Worm (Caenorhabditis elegans) whole organism, L2 larva: ENCODE measurements around the gene acy-3.

ENCODE experiments used
- R02D3.7 ChIP-seq: fragments of 150-350 bp; optimal IDR thresholded peaks from 2 replicates; lab custom pipeline; 2014; ENCODE audit warnings: missing biosample characterization, missing genetic modification characterization
- Y55F3AM.14 ChIP-seq: fragments of 200-800 bp; sonication (Bioruptor generic); optimal IDR thresholded peaks from 2 replicates; lab custom pipeline; 2018; ENCODE audit warnings: mild to moderate bottlenecking, missing genetic modification characterization, missing compliant biosample characterization
- ZK546.5 ChIP-seq: sonication (generic microtip); optimal IDR thresholded peaks from 2 replicates; lab custom pipeline; 2017; ENCODE audit warnings: missing biosample characterization, missing genetic modification characterization
- alr-1 ChIP-seq: fragments of 150-350 bp; optimal IDR thresholded peaks from 2 replicates; lab custom pipeline; 2014; ENCODE audit warnings: missing biosample characterization, missing genetic modification characterization
- ama-1 ChIP-seq: fragments of 150-350 bp; optimal IDR thresholded peaks from 2 replicates; lab custom pipeline; 2018; ENCODE audit warnings: inconsistent platforms
- blmp-1 ChIP-seq: sonication (generic microtip); optimal IDR thresholded peaks from 2 replicates; lab custom pipeline; 2017; ENCODE audit warnings: missing genetic modification characterization, mild to moderate bottlenecking, missing compliant biosample characterization, antibody characterized with exemption, moderate library complexity; ENCODE audit not compliant: insufficient read depth
- ceh-16 ChIP-seq: fragments of 150-350 bp; optimal IDR thresholded peaks from 2 replicates; lab custom pipeline; 2014; ENCODE audit warnings: missing biosample characterization, missing genetic modification characterization
- ceh-82 ChIP-seq: fragments of 150-350 bp; optimal IDR thresholded peaks from 2 replicates; lab custom pipeline; 2014; ENCODE audit warnings: missing biosample characterization, missing genetic modification characterization
- dmd-4 ChIP-seq: sonication (generic microtip); optimal IDR thresholded peaks from 2 replicates; lab custom pipeline; 2017; ENCODE audit warnings: missing biosample characterization, missing genetic modification characterization
- egl-27 ChIP-seq: sonication (generic microtip); optimal IDR thresholded peaks from 3 replicates; lab custom pipeline; 2017; ENCODE audit warnings: missing biosample characterization, missing genetic modification reagents, missing genetic modification characterization
- elt-1 ChIP-seq: fragments of 150-350 bp; optimal IDR thresholded peaks from 2 replicates; lab custom pipeline; 2014; ENCODE audit warnings: missing biosample characterization, missing genetic modification characterization
- elt-3 ChIP-seq: sonication (generic microtip); optimal IDR thresholded peaks from 2 replicates; lab custom pipeline; 2017; ENCODE audit warnings: missing biosample characterization, missing genetic modification characterization
- fos-1 ChIP-seq: fragments of 150-350 bp; optimal IDR thresholded peaks from 2 replicates; lab custom pipeline; 2014; ENCODE audit warnings: missing biosample characterization, missing genetic modification characterization
- gmeb-1 ChIP-seq: fragments of 150-350 bp; optimal IDR thresholded peaks from 2 replicates; lab custom pipeline; 2014; ENCODE audit warnings: missing biosample characterization, missing genetic modification characterization
- lin-11 ChIP-seq: fragments of 150-350 bp; sonication (generic microtip); optimal IDR thresholded peaks from 2 replicates; lab custom pipeline; 2014; ENCODE audit warnings: missing biosample characterization, missing genetic modification characterization, inconsistent platforms, mixed read lengths
- lin-13 ChIP-seq: fragments of 150-350 bp; optimal IDR thresholded peaks from 2 replicates; lab custom pipeline; 2014; ENCODE audit warnings: missing biosample characterization, missing genetic modification reagents, missing genetic modification characterization
- lin-39 ChIP-seq: fragments of 150-350 bp; optimal IDR thresholded peaks from 2 replicates; lab custom pipeline; 2014; ENCODE audit warnings: missing biosample characterization, missing genetic modification reagents, missing genetic modification characterization
- lsy-2 ChIP-seq, 2 experiments: fragments of 150-350 bp in 1 of 2; sonication (generic microtip) in 1 of 2; optimal IDR thresholded peaks; 2 replicates each; lab custom pipeline; 2014 to 2017; ENCODE audit warnings: missing biosample characterization in 2 of 2, missing genetic modification characterization in 2 of 2
- mab-5 ChIP-seq: fragments of 150-350 bp; optimal IDR thresholded peaks from 2 replicates; lab custom pipeline; 2014; ENCODE audit warnings: missing biosample characterization, missing genetic modification characterization
- nhr-12 ChIP-seq: fragments of 150-350 bp; optimal IDR thresholded peaks from 2 replicates; lab custom pipeline; 2014; ENCODE audit warnings: missing biosample characterization, missing genetic modification characterization
- nhr-21 ChIP-seq: fragments of 150-350 bp; optimal IDR thresholded peaks from 2 replicates; lab custom pipeline; 2014; ENCODE audit warnings: missing biosample characterization, missing genetic modification characterization
- nhr-23 ChIP-seq: fragments of 150-350 bp; optimal IDR thresholded peaks from 2 replicates; lab custom pipeline; 2014; ENCODE audit warnings: missing biosample characterization, missing genetic modification reagents, missing genetic modification characterization
- nhr-237 ChIP-seq: fragments of 150-350 bp; optimal IDR thresholded peaks from 2 replicates; lab custom pipeline; 2014; ENCODE audit warnings: missing biosample characterization, missing genetic modification characterization
- nhr-25 ChIP-seq: fragments of 150-350 bp; sonication (generic microtip); optimal IDR thresholded peaks from 3 replicates; lab custom pipeline; 2014; ENCODE audit warnings: missing biosample characterization, missing genetic modification characterization
- nhr-6 ChIP-seq: fragments of 150-350 bp; optimal IDR thresholded peaks from 2 replicates; lab custom pipeline; 2014; ENCODE audit warnings: missing biosample characterization, missing genetic modification characterization
- skn-1 ChIP-seq: sonication (generic microtip); optimal IDR thresholded peaks from 2 replicates; lab custom pipeline; 2017; ENCODE audit warnings: missing biosample characterization, missing genetic modification characterization
- sma-3 ChIP-seq: sonication (generic microtip); optimal IDR thresholded peaks from 2 replicates; lab custom pipeline; 2016; ENCODE audit warnings: missing genetic modification reagents, missing genetic modification characterization, missing compliant biosample characterization
- sma-9 ChIP-seq, 2 experiments: fragments of 150-350 bp in 1 of 2; sonication (generic microtip) in 1 of 2; optimal IDR thresholded peaks; 2 replicates each; lab custom pipeline; 2014 to 2016; ENCODE audit warnings: missing genetic modification characterization in 2 of 2, mild to moderate bottlenecking in 1 of 2, missing biosample characterization in 1 of 2, missing compliant biosample characterization in 1 of 2, missing genetic modification reagents in 1 of 2, moderate library complexity in 1 of 2
- unc-39 ChIP-seq: fragments of 150-350 bp; optimal IDR thresholded peaks from 2 replicates; lab custom pipeline; 2014; ENCODE audit warnings: missing biosample characterization, missing genetic modification characterization
- unc-55 ChIP-seq: fragments of 150-350 bp; sonication (generic microtip); optimal IDR thresholded peaks from 3 replicates; lab custom pipeline; 2014; ENCODE audit warnings: missing biosample characterization, missing genetic modification reagents, missing genetic modification characterization
- unc-62 ChIP-seq: fragments of 150-350 bp; optimal IDR thresholded peaks from 2 replicates; lab custom pipeline; 2014; ENCODE audit warnings: missing biosample characterization, missing genetic modification reagents, missing genetic modification characterization
- zag-1 ChIP-seq: fragments of 150-350 bp; optimal IDR thresholded peaks from 2 replicates; lab custom pipeline; 2014; ENCODE audit warnings: missing biosample characterization, missing genetic modification characterization
- ztf-1 ChIP-seq: fragments of 200-800 bp; sonication (Bioruptor generic); conservative IDR thresholded peaks from 2 replicates; pipeline ENCODE4 v1.3.6; 2022; ENCODE audit warnings: missing genetic modification characterization, missing compliant biosample characterization
- ztf-11 ChIP-seq: sonication (generic microtip); optimal IDR thresholded peaks from 2 replicates; lab custom pipeline; 2017; ENCODE audit warnings: missing biosample characterization, missing genetic modification characterization
- ztf-4 ChIP-seq: fragments of 150-350 bp; optimal IDR thresholded peaks from 2 replicates; lab custom pipeline; 2014; ENCODE audit warnings: missing biosample characterization, missing genetic modification characterization

Gene acy-3

DNA sequence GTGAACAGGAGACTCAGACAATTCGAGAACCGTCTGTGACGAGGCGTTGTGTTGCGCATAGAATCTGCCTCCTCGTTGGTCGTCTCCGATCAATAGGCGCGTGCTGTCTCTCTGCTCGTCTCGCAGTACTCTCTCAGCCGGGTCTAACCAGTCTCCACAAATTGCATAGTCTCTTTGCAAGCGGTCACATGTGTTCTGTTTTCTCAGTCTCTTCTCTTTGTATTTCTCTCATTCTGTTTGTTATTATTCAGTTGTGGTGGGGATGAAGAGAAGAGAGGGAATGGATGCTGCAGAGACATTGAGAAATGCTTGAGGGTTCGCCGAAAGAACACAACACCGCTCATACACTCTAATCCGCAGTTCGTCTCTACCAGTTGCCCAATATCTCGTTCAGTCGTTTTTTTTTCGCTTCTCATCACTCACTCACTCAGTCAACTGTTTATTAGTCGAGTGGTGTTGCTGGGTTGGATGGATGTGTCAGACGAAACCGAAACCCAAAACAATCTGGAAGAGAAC lies 15.2 kb upstream of the acy-3 start (continued):
- peak; percentile 98 for TF ChIP-seq sma-9 (GFP tag; optimal IDR thresholded peaks at IDR 0.05; lab: Kevin White, UChicago)
- TF ChIP-seq sma-9 (tag; optimal IDR thresholded peaks at IDR 0.05; lab: Kevin White, UChicago): peak; percentile 8
- no peak for TF ChIP-seq alr-1 (tag; lab: Kevin White, UChicago)
- peak; percentile 98 for TF ChIP-seq ztf-4 (tag; lab: Kevin White, UChicago)
- peak; percentile 30 for TF ChIP-seq unc-39 (tag; lab: Kevin White, UChicago)
- TF ChIP-seq lin-39 (tag; lab: Kevin White, UChicago): no peak
- TF ChIP-seq ama-1 (lab: Kevin White, UChicago): peak; percentile 85
- TF ChIP-seq egl-27 (tag; lab: Kevin White, UChicago): peak; percentile 98
- TF ChIP-seq lsy-2 (tag; optimal IDR thresholded peaks at IDR 0.05; lab: Kevin White, UChicago): peak; percentile 87 to 96
- TF ChIP-seq zag-1 (tag; lab: Kevin White, UChicago): peak; percentile 96
- TF ChIP-seq nhr-25 (tag; lab: Kevin White, UChicago): peak; percentile 98
- TF ChIP-seq nhr-237 (tag; lab: Kevin White, UChicago): peak; percentile 42
- TF ChIP-seq Y55F3AM.14: peak; percentile 98
- TF ChIP-seq skn-1 (tag; lab: Kevin White, UChicago): peak; percentile 73
- peak; percentile 88 for TF ChIP-seq gmeb-1 (tag; lab: Kevin White, UChicago)
- TF ChIP-seq unc-62 (GFP tag; lab: Kevin White, UChicago): peak; percentile 91
- TF ChIP-seq sma-3 (GFP tag; lab: Kevin White, UChicago): peak; percentile 96
- TF ChIP-seq fos-1 (tag; lab: Kevin White, UChicago): peak; percentile 97
- peak; percentile 91 for TF ChIP-seq lin-13
- peak; percentile 61 for TF ChIP-seq ZK546.5 (tag; lab: Kevin White, UChicago)
- no peak for TF ChIP-seq elt-3
- peak; percentile 89 for TF ChIP-seq ceh-16
- TF ChIP-seq dmd-4 (tag; lab: Kevin White, UChicago): peak; percentile 31
- no peak for TF ChIP-seq nhr-12 (tag; lab: Kevin White, UChicago)
- TF ChIP-seq R02D3.7: no peak
- TF ChIP-seq ceh-82 (tag; lab: Kevin White, UChicago): peak; percentile 51
- TF ChIP-seq lin-11: peak; percentile 91
- peak; percentile 98 for TF ChIP-seq nhr-21 (tag; lab: Kevin White, UChicago)
- TF ChIP-seq unc-55 (GFP tag; lab: Kevin White, UChicago): peak; percentile 98
- peak; percentile 47 for TF ChIP-seq ztf-11 (tag; lab: Kevin White, UChicago)
- TF ChIP-seq, all 48 proteins: peak for 37

ce11 chrIII:3800934-3801252 lies 14.6 kb upstream of the acy-3 start:
- TF ChIP-seq ztf-4 (tag; lab: Kevin White, UChicago) (no peak), ztf-1 (GFP tag; lab: Robert Waterston, UW) (no peak), nhr-6 (tag; lab: Kevin White, UChicago) (no peak), dmd-4 (tag; lab: Kevin White, UChicago) (no peak)

DNA sequence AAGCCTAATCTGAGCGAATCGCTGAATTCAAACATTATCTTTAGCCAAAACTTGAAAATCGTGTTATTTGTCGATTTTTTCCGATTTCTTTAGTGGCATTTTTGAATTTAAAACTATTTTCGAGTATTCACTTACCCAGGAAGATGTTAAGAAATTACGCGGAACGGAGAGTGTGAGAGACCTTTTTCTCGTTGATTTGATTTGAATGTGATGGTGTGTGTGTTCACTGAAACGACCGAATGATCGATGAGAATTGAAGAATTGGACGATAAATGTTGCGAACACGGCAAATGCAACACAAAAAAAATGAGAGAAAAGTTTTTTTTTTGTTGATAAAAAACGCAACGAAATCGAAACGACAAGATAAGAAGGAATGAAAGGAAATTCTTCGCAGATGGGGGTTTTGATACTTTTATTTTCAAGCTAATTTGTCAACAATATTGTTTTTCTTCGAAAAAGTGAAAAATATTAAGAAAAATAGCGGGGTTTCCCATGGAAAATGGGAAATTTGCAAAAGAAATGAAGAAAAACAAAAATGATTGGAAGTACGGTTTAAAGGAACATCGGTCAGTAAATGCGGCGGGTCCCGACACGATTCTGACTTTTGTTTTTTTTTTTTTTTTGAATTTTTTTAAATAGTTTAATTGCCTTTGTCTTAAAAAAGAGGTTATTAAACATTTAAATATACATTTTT lies 14.1 kb upstream of the acy-3 start, which contains the start of gene mtm-3:
Gene mtm-3, minus strand, starts transcription at position 228 of the 694 bp plus-strand sequence.
- TF ChIP-seq unc-39 (tag; lab: Kevin White, UChicago) (no peak), nhr-23 (no peak), elt-1 (tag; lab: Kevin White, UChicago) (no peak), ztf-1 (GFP tag; lab: Robert Waterston, UW) (no peak), nhr-21 (tag; lab: Kevin White, UChicago) (no peak), zag-1 (tag; lab: Kevin White, UChicago) (no peak), sma-9 (GFP tag; optimal IDR thresholded peaks at IDR 0.05; lab: Kevin White, UChicago) (no peak), sma-9 (tag; optimal IDR thresholded peaks at IDR 0.05; lab: Kevin White, UChicago) (no peak), blmp-1 (peak; percentile 53), lin-13 (no peak), ztf-4 (tag; lab: Kevin White, UChicago) (no peak), ztf-11 (tag; lab: Kevin White, UChicago) (no peak), fos-1 (tag; lab: Kevin White, UChicago) (peak; percentile 48), R02D3.7 (no peak), skn-1 (tag; lab: Kevin White, UChicago) (no peak), mab-5 (tag; lab: Kevin White, UChicago) (no peak)
